Worm (Caenorhabditis elegans): Measurements from ENCODE around the gene K09E4.4.

K09E4.4 gene

ce11 chrII:14154357-14154756 lies 32.4 kb upstream of the K09E4.4 start, which contains the start of gene Y48B6A.1 (continued):
- TF ChIP-seq lin-15B (tag; optimal IDR thresholded peaks at IDR 0.05), result peak; percentile 99
- peak in 1 of 2 experiments; percentile 88 for TF ChIP-seq mdl-1 (tag; optimal IDR thresholded peaks at IDR 0.05)
- TF ChIP-seq irx-1 (tag; optimal IDR thresholded peaks at IDR 0.05), result peak; percentile 89
- peak; percentile 92 for TF ChIP-seq unc-98 (GFP tag; IDR thresholded peaks at IDR 0.05)
- TF ChIP-seq pax-3 (tag; optimal IDR thresholded peaks at IDR 0.05), result peak; percentile 93
- peak; percentile 97 for TF ChIP-seq skn-1 (tag; optimal IDR thresholded peaks at IDR 0.05)
- peak; percentile 80 for TF ChIP-seq C04F5.9 (tag; optimal IDR thresholded peaks at IDR 0.05)
- TF ChIP-seq efl-3 (GFP tag; optimal IDR thresholded peaks at IDR 0.05), result no peak
- TF ChIP-seq jun-1 (tag; optimal IDR thresholded peaks at IDR 0.05), result peak; percentile 89
- TF ChIP-seq nhr-237 (tag; optimal IDR thresholded peaks at IDR 0.05), result peak; percentile 90
- peak; percentile 99 for TF ChIP-seq unc-130 (tag; optimal IDR thresholded peaks at IDR 0.05)
- TF ChIP-seq nhr-77 (tag; optimal IDR thresholded peaks at IDR 0.05), result peak; percentile 99
- peak; percentile 99 for TF ChIP-seq rnt-1 (tag; optimal IDR thresholded peaks at IDR 0.05)
- no peak for TF ChIP-seq nhr-76 (tag; optimal IDR thresholded peaks at IDR 0.05)
- peak; percentile 93 to 95 for TF ChIP-seq lin-35 (GFP tag; optimal IDR thresholded peaks at IDR 0.05)
- peak; percentile 96 for TF ChIP-seq lin-14 (GFP tag; optimal IDR thresholded peaks at IDR 0.05)
- peak; percentile 71 for TF ChIP-seq lin-39 (tag; optimal IDR thresholded peaks at IDR 0.05)
- TF ChIP-seq unc-30 (tag; optimal IDR thresholded peaks at IDR 0.05), result no peak
- peak; percentile 94 for TF ChIP-seq nhr-85 (tag)
- TF ChIP-seq pqm-1 (tag; optimal IDR thresholded peaks at IDR 0.05), result no peak
- TF ChIP-seq ama-1 (optimal IDR thresholded peaks at IDR 0.05), result no peak
- TF ChIP-seq nhr-11 (tag; optimal IDR thresholded peaks at IDR 0.05), result peak; percentile 66
- peak; percentile 44 for TF ChIP-seq aha-1 (tag; optimal IDR thresholded peaks at IDR 0.05)
- TF ChIP-seq dpl-1 (GFP tag; optimal IDR thresholded peaks at IDR 0.05), result peak; percentile 88 to 91 (median 88)
- peak; percentile 92 for TF ChIP-seq isw-1 (GFP tag; IDR thresholded peaks at IDR 0.05)
- TF ChIP-seq hlh-17 (GFP tag; optimal IDR thresholded peaks at IDR 0.05; ENCODE audit: borderline replicate concordance), result no peak
- peak; percentile 93 for TF ChIP-seq vab-15 (tag; optimal IDR thresholded peaks at IDR 0.05)
- peak; percentile 96 for TF ChIP-seq nhr-71 (tag; optimal IDR thresholded peaks at IDR 0.05)
- peak; percentile 79 for TF ChIP-seq F16B12.6 (tag; optimal IDR thresholded peaks at IDR 0.05)
- peak; percentile 94 for TF ChIP-seq xbp-1 (tag; optimal IDR thresholded peaks at IDR 0.05)
- TF ChIP-seq nhr-28 (tag; optimal IDR thresholded peaks at IDR 0.05), result no peak
- TF ChIP-seq dsc-1 (tag; optimal IDR thresholded peaks at IDR 0.05), result peak; percentile 89
- no peak for TF ChIP-seq nhr-12 (tag; optimal IDR thresholded peaks at IDR 0.05)

ce11 chrII:14152274-14152673 lies 30.3 kb upstream of the K09E4.4 start:
- no peak for TF ChIP-seq jun-1 (tag; optimal IDR thresholded peaks at IDR 0.05)
- no peak for TF ChIP-seq ets-5 (GFP tag; IDR thresholded peaks at IDR 0.05)
- TF ChIP-seq ztf-4 (tag; optimal IDR thresholded peaks at IDR 0.05), result no peak
- TF ChIP-seq snu-23 (GFP tag; optimal IDR thresholded peaks at IDR 0.05), result no peak
- TF ChIP-seq nhr-85 (tag), result no peak
- TF ChIP-seq lin-35 (GFP tag; optimal IDR thresholded peaks at IDR 0.05), result no peak
- no peak for TF ChIP-seq unc-86 (tag; optimal IDR thresholded peaks at IDR 0.05)
- TF ChIP-seq fkh-4 (tag; optimal IDR thresholded peaks at IDR 0.05; ENCODE audit: borderline replicate concordance), result no peak
- TF ChIP-seq tbx-2 (tag; optimal IDR thresholded peaks at IDR 0.05), result no peak
- no peak for TF ChIP-seq nhr-90 (tag; optimal IDR thresholded peaks at IDR 0.05; ENCODE audit: poor library complexity)
- no peak for TF ChIP-seq skn-1 (tag; optimal IDR thresholded peaks at IDR 0.05)

- TF ChIP-seq ces-1 (GFP tag; optimal IDR thresholded peaks at IDR 0.05) (no peak), fkh-4 (tag; optimal IDR thresholded peaks at IDR 0.05; ENCODE audit: borderline replicate concordance) (no peak), ztf-4 (tag; optimal IDR thresholded peaks at IDR 0.05) (no peak), isw-1 (GFP tag; IDR thresholded peaks at IDR 0.05) (no peak), zag-1 (tag; optimal IDR thresholded peaks at IDR 0.05) (no peak), Y116A8C.19 (tag; optimal IDR thresholded peaks at IDR 0.05; ENCODE audit: borderline replicate concordance) (no peak), lin-15B (tag; optimal IDR thresholded peaks at IDR 0.05) (no peak), pqm-1 (tag; optimal IDR thresholded peaks at IDR 0.05) (no peak), elt-2 (tag; optimal IDR thresholded peaks at IDR 0.05) (no peak), nhr-77 (tag; optimal IDR thresholded peaks at IDR 0.05) (no peak), fkh-10 (GFP tag; optimal IDR thresholded peaks at IDR 0.05) (no peak), blmp-1 (tag; optimal IDR thresholded peaks at IDR 0.05) (no peak), ceh-8 (GFP tag; optimal IDR thresholded peaks at IDR 0.05) (no peak), dpl-1 (GFP tag; optimal IDR thresholded peaks at IDR 0.05) (no peak), sup-37 (GFP tag; optimal IDR thresholded peaks at IDR 0.05) (no peak), vab-15 (tag; optimal IDR thresholded peaks at IDR 0.05) (no peak), ceh-82 (tag; optimal IDR thresholded peaks at IDR 0.05) (no peak), mab-9 (GFP tag; IDR thresholded peaks at IDR 0.05) (no peak), jun-1 (tag; optimal IDR thresholded peaks at IDR 0.05) (no peak)
Observed at ce11 chrII:14150031-14150430, 28.1 kb upstream of the K09E4.4 start, which contains the start of gene W03H9.1. Gene W03H9.1, minus strand, starts transcription at chrII:14150131.

All from whole organism, L1 larva.